Worm (Caenorhabditis elegans): ENCODE results near the gene C02E7.8.

- TF ChIP-seq aly-2 (tag; optimal IDR thresholded peaks at IDR 0.05), result no peak
- TF ChIP-seq unc-62 (GFP tag; optimal IDR thresholded peaks at IDR 0.05), result no peak
- no peak for TF ChIP-seq lin-35 (GFP tag; optimal IDR thresholded peaks at IDR 0.05)
- TF ChIP-seq nhr-90 (tag; optimal IDR thresholded peaks at IDR 0.05; ENCODE audit: poor library complexity), result no peak
- no peak for TF ChIP-seq egl-27 (tag; optimal IDR thresholded peaks at IDR 0.05)
- TF ChIP-seq nhr-28 (tag; optimal IDR thresholded peaks at IDR 0.05), result no peak
- TF ChIP-seq nhr-76 (tag; optimal IDR thresholded peaks at IDR 0.05), result no peak
- no peak for TF ChIP-seq efl-3 (GFP tag; optimal IDR thresholded peaks at IDR 0.05)
- no peak for TF ChIP-seq F16B12.6 (tag; optimal IDR thresholded peaks at IDR 0.05)
- TF ChIP-seq fos-1 (tag; optimal IDR thresholded peaks at IDR 0.05), result no peak
- TF ChIP-seq ceh-82 (tag; optimal IDR thresholded peaks at IDR 0.05), result no peak
- TF ChIP-seq unc-130 (tag; optimal IDR thresholded peaks at IDR 0.05), result no peak
- TF ChIP-seq lsy-2 (tag; optimal IDR thresholded peaks at IDR 0.05), result no peak
- no peak for TF ChIP-seq nhr-47 (tag; optimal IDR thresholded peaks at IDR 0.05)
Measured at ce11 chrV:4890781-4891180, 29.8 kb downstream of the C02E7.8 start.
